Worm (Caenorhabditis elegans) whole organism, early embryonic: ENCODE results near the gene crn-3.

ENCODE experiments used
- B0310.2 ChIP-seq: sonication (generic microtip); optimal IDR thresholded peaks from 2 replicates; lab custom pipeline; 2016; ENCODE audit warnings: mild to moderate bottlenecking, missing genetic modification characterization, missing compliant biosample characterization
- F13C5.2 ChIP-seq: sonication (generic microtip); optimal IDR thresholded peaks from 2 replicates; lab custom pipeline; 2017; ENCODE audit warnings: mild to moderate bottlenecking, missing genetic modification characterization, inconsistent platforms, missing compliant biosample characterization
- aly-1 ChIP-seq: sonication (generic microtip); optimal IDR thresholded peaks from 2 replicates; lab custom pipeline; 2016; ENCODE audit warnings: missing genetic modification characterization, missing compliant biosample characterization
- ama-1 ChIP-seq: fragments of 150-350 bp; optimal IDR thresholded peaks from 2 replicates; lab custom pipeline; 2014
- ceh-13 ChIP-seq: fragments of 200-800 bp; sonication (Bioruptor generic); optimal IDR thresholded peaks from 2 replicates; lab custom pipeline; 2018; ENCODE audit warnings: mild to moderate bottlenecking, missing genetic modification characterization, missing compliant biosample characterization
- ceh-36 ChIP-seq: sonication (generic microtip); optimal IDR thresholded peaks from 2 replicates; lab custom pipeline; 2016; ENCODE audit warnings: missing genetic modification characterization, inconsistent platforms, missing compliant biosample characterization
- ets-7 ChIP-seq: sonication (generic microtip); optimal IDR thresholded peaks from 2 replicates; lab custom pipeline; 2016; ENCODE audit warnings: missing genotype, missing genetic modification characterization, missing compliant biosample characterization
- flt-1 ChIP-seq: fragments of 200-800 bp; sonication (Bioruptor generic); IDR thresholded peaks from 2 replicates; pipeline ENCODE4 v1.3.6; 2022; ENCODE audit warnings: missing genetic modification characterization, missing compliant biosample characterization
- hmbx-1 ChIP-seq: sonication (generic microtip); optimal IDR thresholded peaks from 2 replicates; lab custom pipeline; 2016; ENCODE audit warnings: mild to moderate bottlenecking, missing genetic modification characterization, missing compliant biosample characterization
- hmg-4 ChIP-seq: fragments of 200-800 bp; sonication (Bioruptor generic); optimal IDR thresholded peaks from 2 replicates; lab custom pipeline; 2018; ENCODE audit warnings: mild to moderate bottlenecking, missing genetic modification characterization, missing compliant biosample characterization
- hnd-1 ChIP-seq: sonication (generic microtip); optimal IDR thresholded peaks from 2 replicates; lab custom pipeline; 2016; ENCODE audit warnings: missing genetic modification characterization, missing compliant biosample characterization
- pes-1 ChIP-seq: fragments of 200-800 bp; sonication (Bioruptor generic); IDR thresholded peaks from 2 replicates; pipeline ENCODE4 v1.3.6; 2022; ENCODE audit warnings: missing genetic modification reagents, missing genetic modification characterization, missing compliant biosample characterization
- scrt-1 ChIP-seq: fragments of 200-800 bp; sonication (Bioruptor generic); IDR thresholded peaks from 2 replicates; pipeline ENCODE4 v1.3.6; 2022; ENCODE audit warnings: missing genetic modification characterization, missing compliant biosample characterization
- sea-1 ChIP-seq: fragments of 200-800 bp; sonication (Bioruptor generic); conservative IDR thresholded peaks from 2 replicates; pipeline ENCODE4 v1.3.6; 2022; ENCODE audit warnings: missing genetic modification characterization, missing compliant biosample characterization
- tbx-11 ChIP-seq: fragments of 200-800 bp; sonication (Bioruptor generic); IDR thresholded peaks from 2 replicates; pipeline ENCODE4 v1.3.6; 2022; ENCODE audit warnings: missing genetic modification characterization, missing compliant biosample characterization
- tbx-37 ChIP-seq: fragments of 200-800 bp; sonication (Bioruptor generic); conservative IDR thresholded peaks from 2 replicates; pipeline ENCODE4 v1.3.6; 2022; ENCODE audit warnings: missing genetic modification reagents, missing genetic modification characterization, missing compliant biosample characterization
- tra-4 ChIP-seq: sonication (generic microtip); optimal IDR thresholded peaks from 2 replicates; lab custom pipeline; 2017; ENCODE audit warnings: missing genetic modification characterization, missing compliant biosample characterization

The crn-3 gene

DNA sequence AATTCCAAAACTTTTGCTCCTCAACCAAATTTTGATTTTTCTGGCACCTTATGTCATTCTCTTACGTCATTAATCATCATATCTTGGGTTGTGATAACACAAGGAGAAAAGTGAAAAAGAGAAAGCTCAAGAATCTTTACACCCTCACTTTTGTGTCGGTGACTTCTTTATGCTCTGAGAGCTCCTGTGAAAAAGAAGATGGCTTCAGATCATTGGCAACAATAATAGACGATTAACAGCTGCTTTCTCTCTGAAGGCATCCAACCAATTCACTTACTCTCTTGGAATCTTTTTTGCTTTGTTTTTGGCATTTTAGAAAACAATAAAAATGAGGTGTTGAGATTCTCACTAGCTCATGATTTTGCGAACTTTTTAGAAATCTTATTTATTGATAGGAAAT is 18.3 kb upstream of the crn-3 start:
- TF ChIP-seq sea-1 (GFP tag; lab: Robert Waterston, UW) (no peak), ama-1 (lab: Kevin White, UChicago) (no peak), hmg-4 (GFP tag; lab: Kevin White, UChicago) (no peak), ceh-13 (GFP tag; lab: Kevin White, UChicago) (no peak), tra-4 (no peak), tbx-37 (GFP tag; lab: Robert Waterston, UW) (no peak), flt-1 (no peak), ceh-36 (tag; lab: Kevin White, UChicago) (no peak), pes-1 (no peak), tbx-11 (no peak), F13C5.2 (no peak), scrt-1 (GFP tag; lab: Robert Waterston, UW) (no peak), hnd-1 (no peak), B0310.2 (no peak), hmbx-1 (tag; lab: Kevin White, UChicago) (no peak)

DNA sequence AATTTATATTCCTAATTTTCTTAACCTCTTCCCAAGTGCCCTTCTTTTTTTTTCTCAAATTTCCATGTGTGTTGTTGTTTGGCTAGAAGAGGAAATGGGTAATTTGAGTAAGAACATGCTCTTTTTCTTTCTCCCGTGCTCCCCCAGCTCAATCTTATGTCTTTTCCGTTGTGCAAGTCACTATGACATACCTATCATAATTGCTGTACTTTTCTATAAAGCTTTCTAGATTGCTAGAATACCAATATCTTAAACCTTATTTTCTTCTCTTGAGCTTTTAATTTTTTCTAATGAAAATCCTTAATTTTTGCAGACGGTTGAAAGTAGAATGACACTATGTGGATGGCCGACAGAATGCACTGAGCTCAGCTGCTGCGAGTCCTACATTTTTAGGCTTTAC is 17.5 kb upstream of the crn-3 start, which contains the start of gene txt-13:
Gene txt-13, plus strand, starts transcription at position 301 of the 400 bp plus-strand sequence.
- TF ChIP-seq ceh-36 (tag; lab: Kevin White, UChicago) (no peak), hnd-1 (no peak), ets-7 (tag; lab: Kevin White, UChicago) (no peak)

DNA sequence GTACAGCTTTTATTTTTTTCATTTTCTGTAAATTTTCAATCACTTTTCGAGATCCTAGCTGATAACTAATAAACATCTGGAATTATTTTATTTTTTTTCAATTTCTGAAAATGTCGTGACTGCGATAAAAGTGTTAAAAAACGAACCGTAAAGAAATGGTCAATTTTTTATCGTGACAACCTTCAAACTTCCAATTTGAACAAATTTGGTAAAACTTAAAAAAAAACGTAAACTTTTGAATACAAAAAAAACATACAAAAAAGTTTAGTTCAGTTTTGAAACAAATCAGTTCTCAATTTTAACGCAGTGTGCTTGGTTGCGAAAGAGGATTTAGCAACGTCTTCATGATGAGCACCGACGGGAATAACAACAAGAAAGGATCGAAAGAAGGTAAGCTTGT is 15.9 kb upstream of the crn-3 start, which contains the start of gene C06A1.3:
Gene C06A1.3, plus strand, starts transcription at position 301 of the 400 bp plus-strand sequence.
- no peak for TF ChIP-seq tbx-11
- TF ChIP-seq B0310.2: no peak
- TF ChIP-seq flt-1: no peak
- no peak for TF ChIP-seq tra-4
- TF ChIP-seq scrt-1 (GFP tag; lab: Robert Waterston, UW): no peak
- no peak for TF ChIP-seq sea-1 (GFP tag; lab: Robert Waterston, UW)
- TF ChIP-seq hmbx-1 (tag; lab: Kevin White, UChicago): no peak
- TF ChIP-seq F13C5.2: no peak
- TF ChIP-seq tbx-37 (GFP tag; lab: Robert Waterston, UW): no peak
- no peak for TF ChIP-seq aly-1 (tag; lab: Kevin White, UChicago)
- no peak for TF ChIP-seq pes-1
- TF ChIP-seq hmg-4 (GFP tag; lab: Kevin White, UChicago): no peak

DNA sequence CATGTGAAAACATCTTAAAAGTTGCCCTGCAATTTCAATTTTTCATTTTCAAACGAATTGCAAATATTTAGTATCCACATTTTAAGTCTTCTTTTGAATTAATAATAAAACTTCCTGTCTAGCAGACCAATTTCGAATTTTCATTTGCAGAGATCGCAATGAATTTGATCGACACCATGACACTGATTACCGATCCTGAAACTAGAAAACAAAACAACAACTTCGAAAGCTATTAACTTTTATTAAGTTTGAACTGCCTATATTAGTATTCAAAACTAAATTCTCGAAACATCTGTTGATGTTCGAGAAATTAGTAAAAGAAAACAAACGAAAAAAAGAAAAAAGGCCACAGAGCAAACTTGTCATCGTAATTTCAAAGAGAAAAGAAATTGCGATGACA is 13.7 kb upstream of the crn-3 start:
- no peak for TF ChIP-seq ets-7 (tag; lab: Kevin White, UChicago)

DNA sequence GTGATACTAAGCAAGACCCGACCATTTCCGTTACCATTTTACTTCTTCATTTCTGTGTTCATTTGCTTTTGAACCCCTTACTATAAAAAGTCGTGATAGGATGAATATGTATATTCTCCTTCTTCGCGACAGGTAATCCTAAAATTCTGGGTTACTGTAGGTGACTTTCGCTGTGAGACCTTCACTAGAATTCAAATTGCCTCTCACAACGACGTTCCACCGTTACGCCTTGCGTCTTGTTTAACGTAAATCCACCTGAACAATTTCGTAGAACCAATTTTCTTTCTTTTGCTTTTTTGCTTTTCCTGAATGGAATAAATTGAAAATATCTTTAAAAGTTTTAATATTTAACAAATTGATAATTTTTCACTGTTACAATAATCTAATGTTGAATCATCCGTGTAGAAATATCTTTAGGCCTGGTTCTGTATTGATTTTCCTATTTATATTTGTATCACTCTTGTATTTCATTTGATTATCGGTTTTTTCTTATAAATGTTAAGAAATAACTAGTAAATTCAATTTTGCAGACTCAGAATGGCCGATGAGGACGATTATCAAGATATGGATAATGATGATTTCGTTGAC is 8.9 kb upstream of the crn-3 start, which contains the start of gene rpb-6:
Gene rpb-6, plus strand, starts transcription at position 538 of the 588 bp plus-strand sequence.
- TF ChIP-seq pes-1 (no peak), ceh-13 (GFP tag; lab: Kevin White, UChicago) (no peak), ets-7 (tag; lab: Kevin White, UChicago) (no peak), ama-1 (lab: Kevin White, UChicago) (no peak), scrt-1 (GFP tag; lab: Robert Waterston, UW) (no peak), flt-1 (no peak), hmbx-1 (tag; lab: Kevin White, UChicago) (no peak), F13C5.2 (no peak)

DNA sequence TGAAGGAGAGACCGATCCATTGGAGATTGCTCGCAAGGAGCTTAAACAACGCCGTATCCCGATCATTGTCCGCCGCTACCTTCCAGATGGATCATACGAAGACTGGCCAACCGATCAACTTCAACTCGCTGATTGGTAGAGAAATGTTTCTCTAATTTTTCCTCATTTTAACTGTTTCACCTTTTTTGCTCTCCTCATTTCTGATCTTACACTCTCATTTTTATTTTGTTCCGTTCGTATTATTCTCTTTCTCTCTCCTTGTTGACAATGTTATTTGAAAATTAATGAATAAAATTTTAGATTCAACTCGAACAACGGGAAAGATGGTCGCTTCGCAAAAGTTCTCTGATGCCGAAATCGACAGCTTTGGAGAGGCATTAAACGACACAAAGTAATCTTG is 8.2 kb upstream of the crn-3 start, which contains the start of gene dohh-1:
Gene dohh-1, plus strand, starts transcription at position 301 of the 400 bp plus-strand sequence.
- TF ChIP-seq ceh-13 (GFP tag; lab: Kevin White, UChicago) (no peak), hnd-1 (no peak), sea-1 (GFP tag; lab: Robert Waterston, UW) (no peak), B0310.2 (no peak), hmg-4 (GFP tag; lab: Kevin White, UChicago) (no peak), hmbx-1 (tag; lab: Kevin White, UChicago) (no peak), F13C5.2 (no peak), ama-1 (lab: Kevin White, UChicago) (no peak), tbx-11 (no peak), flt-1 (no peak), ets-7 (tag; lab: Kevin White, UChicago) (no peak), scrt-1 (GFP tag; lab: Robert Waterston, UW) (no peak), aly-1 (tag; lab: Kevin White, UChicago) (no peak), tra-4 (no peak), ceh-36 (tag; lab: Kevin White, UChicago) (no peak)

DNA sequence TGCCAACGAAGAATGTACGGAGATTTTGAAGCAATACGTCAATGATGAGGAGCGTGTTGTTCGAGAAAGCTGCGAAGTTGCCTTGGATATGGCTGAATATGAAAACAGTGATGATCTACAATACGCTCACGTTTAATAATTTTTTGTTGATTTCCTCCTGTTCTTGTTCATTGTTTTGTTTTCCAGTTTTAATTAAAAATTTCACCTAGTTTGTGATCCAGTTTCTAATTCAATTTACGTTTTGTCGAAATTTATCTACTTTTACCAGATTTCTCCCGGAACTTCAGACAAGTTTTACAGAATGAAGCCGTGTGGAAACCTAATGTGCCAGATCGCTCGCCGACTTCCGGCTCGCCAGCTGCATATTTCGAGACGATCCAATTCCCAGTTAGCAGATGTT is 7.0 kb upstream of the crn-3 start, which contains the start of gene dap-3:
Gene dap-3, plus strand, starts transcription at position 301 of the 400 bp plus-strand sequence.
- no peak for TF ChIP-seq hmg-4 (GFP tag; lab: Kevin White, UChicago)
- no peak for TF ChIP-seq pes-1
- no peak for TF ChIP-seq tbx-37 (GFP tag; lab: Robert Waterston, UW)
- no peak for TF ChIP-seq ama-1 (lab: Kevin White, UChicago)
- no peak for TF ChIP-seq aly-1 (tag; lab: Kevin White, UChicago)
- TF ChIP-seq B0310.2: no peak
- TF ChIP-seq F13C5.2: no peak
- no peak for TF ChIP-seq scrt-1 (GFP tag; lab: Robert Waterston, UW)
- no peak for TF ChIP-seq ets-7 (tag; lab: Kevin White, UChicago)
- TF ChIP-seq tbx-11: no peak
- TF ChIP-seq ceh-36 (tag; lab: Kevin White, UChicago): no peak
- no peak for TF ChIP-seq hmbx-1 (tag; lab: Kevin White, UChicago)
- no peak for TF ChIP-seq tra-4
- no peak for TF ChIP-seq flt-1
- no peak for TF ChIP-seq ceh-13 (GFP tag; lab: Kevin White, UChicago)
- no peak for TF ChIP-seq hnd-1
- TF ChIP-seq sea-1 (GFP tag; lab: Robert Waterston, UW): no peak

DNA sequence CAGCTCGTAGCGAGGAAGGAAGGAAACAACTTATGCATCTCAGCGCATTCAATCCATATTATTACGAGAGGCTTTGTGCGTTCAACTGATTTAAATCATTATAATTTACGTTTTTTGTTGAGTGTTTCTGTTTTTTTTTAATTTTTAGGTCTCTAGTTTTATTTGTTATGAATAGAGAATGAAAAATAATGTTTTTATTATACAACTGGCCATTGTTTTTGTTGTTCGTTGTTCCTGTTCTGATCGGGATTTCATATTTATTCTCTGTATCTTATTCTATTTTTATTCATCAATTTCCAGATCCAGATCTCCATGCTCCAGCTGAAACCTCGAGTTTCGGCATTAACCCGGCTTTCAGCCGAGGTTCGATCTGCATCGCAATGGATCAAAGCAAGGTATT is 5.5 kb upstream of the crn-3 start, which contains the start of gene mrps-22:
Gene mrps-22, plus strand, starts transcription at position 301 of the 400 bp plus-strand sequence.
- TF ChIP-seq hmg-4 (GFP tag; lab: Kevin White, UChicago) (no peak), ceh-13 (GFP tag; lab: Kevin White, UChicago) (no peak), ceh-36 (tag; lab: Kevin White, UChicago) (no peak)
